Worm (Caenorhabditis elegans) whole organism, young adult: ENCODE results near the gene C28D4.8.

Source experiments
- B0336.3 ChIP-seq: fragments of 200-800 bp; sonication (Bioruptor generic); IDR thresholded peaks from 2 replicates; pipeline ENCODE4 v1.3.6; 2022; ENCODE audit warnings: missing genetic modification characterization, missing compliant biosample characterization
- D2030.7 ChIP-seq: fragments of 200-800 bp; sonication (Bioruptor generic); IDR thresholded peaks from 2 replicates; pipeline ENCODE4 v1.3.6; 2022; ENCODE audit warnings: missing genetic modification reagents, missing genetic modification characterization, missing compliant biosample characterization
- F57C9.4 ChIP-seq: sonication (generic microtip); optimal IDR thresholded peaks from 2 replicates; lab custom pipeline; 2017; ENCODE audit warnings: mild to moderate bottlenecking, missing genetic modification characterization, missing compliant biosample characterization
- K11D2.4 ChIP-seq: fragments of 200-800 bp; sonication (Bioruptor generic); IDR thresholded peaks from 2 replicates; pipeline ENCODE4 v1.3.6; 2022; ENCODE audit warnings: missing genetic modification reagents, missing genetic modification characterization, missing compliant biosample characterization
- K12H6.12 ChIP-seq: fragments of 200-800 bp; sonication (Bioruptor generic); optimal IDR thresholded peaks from 2 replicates; lab custom pipeline; 2018; ENCODE audit warnings: mild to moderate bottlenecking, missing genetic modification characterization, missing compliant biosample characterization
- T07F8.4 ChIP-seq: sonication (generic microtip); optimal IDR thresholded peaks from 2 replicates; lab custom pipeline; 2016; ENCODE audit warnings: mild to moderate bottlenecking, missing genetic modification characterization, moderate library complexity, missing compliant biosample characterization
- Y67H2A.10 ChIP-seq: fragments of 200-800 bp; sonication (Bioruptor generic); conservative IDR thresholded peaks from 2 replicates; pipeline ENCODE4 v1.3.6; 2022; ENCODE audit warnings: missing genetic modification reagents, missing genetic modification characterization, missing compliant biosample characterization
- Y79H2A.3 ChIP-seq: fragments of 200-800 bp; sonication (Bioruptor generic); conservative IDR thresholded peaks from 2 replicates; pipeline ENCODE4 v1.3.6; 2022; ENCODE audit warnings: missing genetic modification reagents, missing genetic modification characterization, missing compliant biosample characterization
- ZK185.1 ChIP-seq: sonication (generic microtip); optimal IDR thresholded peaks from 2 replicates; lab custom pipeline; 2016; ENCODE audit warnings: mild to moderate bottlenecking, missing genetic modification characterization, missing compliant biosample characterization; ENCODE audit not compliant: poor library complexity, severe bottlenecking
- ama-1 ChIP-seq, 3 experiments: fragments of 150-350 bp in 1 of 3; sonication (generic microtip) in 2 of 3; optimal IDR thresholded peaks; 2 replicates each; lab custom pipeline; 2014 to 2018; ENCODE audit warnings: missing biosample characterization in 2 of 3, missing genetic modification characterization in 2 of 3, missing genetic modification reagents in 2 of 3
- attf-5 ChIP-seq: fragments of 200-800 bp; sonication (Bioruptor generic); optimal IDR thresholded peaks from 2 replicates; lab custom pipeline; 2018; ENCODE audit warnings: mild to moderate bottlenecking, missing genetic modification characterization, missing compliant biosample characterization
- ccch-3 ChIP-seq: fragments of 200-800 bp; sonication (Bioruptor generic); optimal IDR thresholded peaks from 2 replicates; lab custom pipeline; 2018; ENCODE audit warnings: mild to moderate bottlenecking, missing genetic modification characterization, missing compliant biosample characterization
- cebp-1 ChIP-seq, 2 experiments: fragments of 200-800 bp in 1 of 2; sonication (Bioruptor generic) in 1 of 2; sonication (generic microtip) in 1 of 2; IDR thresholded peaks in 1 of 2; optimal IDR thresholded peaks in 1 of 2; 2 replicates each; pipeline versions ENCODE4 v1.3.6 to Lab custom; 2017 to 2022; ENCODE audit warnings: missing compliant biosample characterization in 2 of 2, missing genetic modification characterization in 2 of 2, mild to moderate bottlenecking in 1 of 2, missing genetic modification reagents in 1 of 2, moderate library complexity in 1 of 2
- ceh-100 ChIP-seq: fragments of 200-800 bp; sonication (Bioruptor generic); IDR thresholded peaks from 2 replicates; pipeline ENCODE4 v1.3.6; 2022; ENCODE audit warnings: missing genetic modification reagents, missing genetic modification characterization, missing compliant biosample characterization
- ceh-58 ChIP-seq: fragments of 200-800 bp; sonication (Bioruptor generic); IDR thresholded peaks from 2 replicates; pipeline ENCODE4 v1.3.6; 2022; ENCODE audit warnings: missing genetic modification characterization, missing compliant biosample characterization
- dox-1 ChIP-seq: fragments of 200-800 bp; sonication (Bioruptor generic); IDR thresholded peaks from 2 replicates; pipeline ENCODE4 v1.3.6; 2022; ENCODE audit warnings: missing genetic modification reagents, missing genetic modification characterization, missing compliant biosample characterization
- egl-44 ChIP-seq: fragments of 200-800 bp; sonication (Bioruptor generic); IDR thresholded peaks from 2 replicates; pipeline ENCODE4 v1.3.6; 2022; ENCODE audit warnings: missing genetic modification reagents, missing genetic modification characterization, missing compliant biosample characterization
- egrh-3 ChIP-seq: fragments of 200-800 bp; sonication (Bioruptor generic); IDR thresholded peaks from 2 replicates; pipeline ENCODE4 v1.3.6; 2022; ENCODE audit warnings: missing genetic modification reagents, missing genetic modification characterization, missing compliant biosample characterization
- him-1 ChIP-seq: sonication (generic microtip); optimal IDR thresholded peaks from 2 replicates; lab custom pipeline; 2016; ENCODE audit warnings: missing genotype, missing genetic modification reagents, missing genetic modification characterization, missing compliant biosample characterization
- hmg-1.2 ChIP-seq: fragments of 200-800 bp; sonication (Bioruptor generic); IDR thresholded peaks from 2 replicates; pipeline ENCODE4 v1.3.6; 2022; ENCODE audit warnings: missing genetic modification reagents, missing genetic modification characterization, missing compliant biosample characterization
- let-526 ChIP-seq: fragments of 200-800 bp; sonication (Bioruptor generic); IDR thresholded peaks from 2 replicates; pipeline ENCODE4 v1.3.6; 2022; ENCODE audit warnings: missing genetic modification reagents, missing genetic modification characterization, missing compliant biosample characterization
- lin-26 ChIP-seq: fragments of 200-800 bp; sonication (Bioruptor generic); IDR thresholded peaks from 2 replicates; pipeline ENCODE4 v1.3.6; 2022; ENCODE audit warnings: missing genetic modification reagents, missing genetic modification characterization, missing compliant biosample characterization
- lin-35 ChIP-seq, 3 experiments: fragments of 150-350 bp in 2 of 3; sonication (generic microtip) in 1 of 3; optimal IDR thresholded peaks; 2 replicates each; lab custom pipeline; 2014 to 2018; ENCODE audit warnings: missing biosample characterization in 3 of 3, missing genetic modification characterization in 3 of 3, missing genetic modification reagents in 3 of 3
- lsl-1 ChIP-seq: fragments of 200-800 bp; sonication (Bioruptor generic); optimal IDR thresholded peaks from 2 replicates; lab custom pipeline; 2018; ENCODE audit warnings: mild to moderate bottlenecking, missing genetic modification characterization, moderate library complexity, missing compliant biosample characterization
- madf-3 ChIP-seq: fragments of 200-800 bp; sonication (Bioruptor generic); IDR thresholded peaks from 2 replicates; pipeline ENCODE4 v1.3.6; 2022; ENCODE audit warnings: missing genetic modification reagents, missing genetic modification characterization, missing compliant biosample characterization
- madf-8 ChIP-seq: fragments of 200-800 bp; sonication (Bioruptor generic); conservative IDR thresholded peaks from 2 replicates; pipeline ENCODE4 v1.3.6; 2022; ENCODE audit warnings: missing genetic modification reagents, missing genetic modification characterization, missing compliant biosample characterization
- mcd-1 ChIP-seq: fragments of 200-800 bp; sonication (Bioruptor generic); IDR thresholded peaks from 2 replicates; pipeline ENCODE4 v1.3.6; 2022; ENCODE audit warnings: missing genetic modification reagents, missing genetic modification characterization, missing compliant biosample characterization
- mes-4 ChIP-seq: sonication (generic microtip); optimal IDR thresholded peaks from 2 replicates; lab custom pipeline; 2016; ENCODE audit warnings: missing genotype, missing genetic modification characterization, missing compliant biosample characterization
- mxl-1 ChIP-seq: sonication (generic microtip); optimal IDR thresholded peaks from 2 replicates; lab custom pipeline; 2016; ENCODE audit warnings: missing genetic modification characterization, missing compliant biosample characterization
- nfya-2 ChIP-seq: fragments of 200-800 bp; sonication (Bioruptor generic); IDR thresholded peaks from 2 replicates; pipeline ENCODE4 v1.3.6; 2022; ENCODE audit warnings: missing genetic modification reagents, missing genetic modification characterization, missing compliant biosample characterization
- nfyb-1 ChIP-seq: fragments of 200-800 bp; sonication (Bioruptor generic); IDR thresholded peaks from 2 replicates; pipeline ENCODE4 v1.3.6; 2022; ENCODE audit warnings: missing genetic modification reagents, missing genetic modification characterization, missing compliant biosample characterization
- nhr-27 ChIP-seq: fragments of 200-800 bp; sonication (Bioruptor generic); optimal IDR thresholded peaks from 2 replicates; lab custom pipeline; 2018; ENCODE audit warnings: mild to moderate bottlenecking, missing genetic modification characterization, moderate library complexity, missing compliant biosample characterization
- nhr-80 ChIP-seq: sonication (generic microtip); optimal IDR thresholded peaks from 2 replicates; lab custom pipeline; 2016; ENCODE audit warnings: missing genetic modification characterization, missing compliant biosample characterization
- pbrm-1 ChIP-seq: fragments of 200-800 bp; sonication (Bioruptor generic); IDR thresholded peaks from 2 replicates; pipeline ENCODE4 v1.3.6; 2022; ENCODE audit warnings: missing genetic modification reagents, missing genetic modification characterization, missing compliant biosample characterization
- rcor-1 ChIP-seq: fragments of 200-800 bp; sonication (Bioruptor generic); IDR thresholded peaks from 2 replicates; pipeline ENCODE4 v1.3.6; 2022; ENCODE audit warnings: missing genetic modification reagents, missing genetic modification characterization, missing compliant biosample characterization
- sdz-38 ChIP-seq: sonication (generic microtip); optimal IDR thresholded peaks from 2 replicates; lab custom pipeline; 2016; ENCODE audit warnings: missing genotype, missing genetic modification characterization, missing compliant biosample characterization
- snpc-3.4 ChIP-seq: sonication (generic microtip); optimal IDR thresholded peaks from 2 replicates; lab custom pipeline; 2017; ENCODE audit warnings: missing genetic modification characterization, mild to moderate bottlenecking, missing compliant biosample characterization, antibody characterized with exemption, moderate library complexity, missing genotype, missing genetic modification reagents
- snpc-4 ChIP-seq, 5 experiments: fragments of 150-350 bp in 1 of 5; sonication (generic microtip) in 4 of 5; optimal IDR thresholded peaks; 2 replicates each; lab custom pipeline; 2014 to 2018; ENCODE audit warnings: missing genetic modification characterization in 5 of 5, missing biosample characterization in 3 of 5, antibody characterized with exemption in 2 of 5, mild to moderate bottlenecking in 2 of 5, missing compliant biosample characterization in 2 of 5, missing genotype in 2 of 5, moderate library complexity in 2 of 5, missing genetic modification reagents in 1 of 5
- somi-1 ChIP-seq: fragments of 200-800 bp; sonication (Bioruptor generic); optimal IDR thresholded peaks from 2 replicates; lab custom pipeline; 2018; ENCODE audit warnings: mild to moderate bottlenecking, missing genetic modification characterization, missing compliant biosample characterization
- zim-3 ChIP-seq: sonication (generic microtip); optimal IDR thresholded peaks from 2 replicates; lab custom pipeline; 2017; ENCODE audit warnings: mild to moderate bottlenecking, missing genetic modification characterization, moderate library complexity, missing compliant biosample characterization
- ztf-22 ChIP-seq: fragments of 200-800 bp; sonication (Bioruptor generic); optimal IDR thresholded peaks from 2 replicates; lab custom pipeline; 2018; ENCODE audit warnings: mild to moderate bottlenecking, missing genetic modification characterization, moderate library complexity, missing compliant biosample characterization

Gene C28D4.8

ce11 chrIV:9737204-9737790 is 10.9 kb downstream of the C28D4.8 start, which contains the start of gene cka-1:
Gene cka-1 (minus strand): TSS chrIV:9737621.
- no peak for TF ChIP-seq sdz-38 (tag; lab: Kevin White, UChicago)
- no peak for TF ChIP-seq pbrm-1 (GFP tag; lab: Robert Waterston, UW)
- TF ChIP-seq snpc-3.4 (tag; lab: Kevin White, UChicago): no peak
- no peak for TF ChIP-seq mes-4
- no peak for TF ChIP-seq ZK185.1 (tag; lab: Kevin White, UChicago)
- TF ChIP-seq lin-26: no peak
- TF ChIP-seq ccch-3 (GFP tag; lab: Kevin White, UChicago): no peak
- TF ChIP-seq attf-5 (GFP tag; lab: Kevin White, UChicago): peak; percentile 2
- TF ChIP-seq nhr-80 (tag; lab: Kevin White, UChicago): peak; percentile 51
- no peak for TF ChIP-seq Y67H2A.10 (GFP tag; lab: Robert Waterston, UW)
- TF ChIP-seq hmg-1.2 (GFP tag; lab: Robert Waterston, UW): peak; percentile 46; the same call in 1 of the 2 replicates
- TF ChIP-seq him-1 (tag; lab: Kevin White, UChicago): no peak
- no peak for TF ChIP-seq K12H6.12
- no peak for TF ChIP-seq ztf-22 (GFP tag; lab: Kevin White, UChicago)
- no peak for TF ChIP-seq Y79H2A.3 (GFP tag; lab: Robert Waterston, UW)

- TF ChIP-seq ceh-100 (no peak), madf-3 (GFP tag; lab: Robert Waterston, UW) (no peak), K11D2.4 (GFP tag; lab: Robert Waterston, UW) (no peak), nfyb-1 (GFP tag; lab: Robert Waterston, UW) (0 out of 2 replicates have a peak, but pooled peaks have one; percentile 17), ceh-58 (GFP tag; lab: Robert Waterston, UW) (no peak), F57C9.4 (tag; lab: Kevin White, UChicago) (no peak), madf-8 (GFP tag; lab: Robert Waterston, UW) (no peak), rcor-1 (GFP tag; lab: Robert Waterston, UW) (no peak), dox-1 (GFP tag; lab: Robert Waterston, UW) (no peak), egrh-3 (GFP tag; lab: Robert Waterston, UW) (no peak), cebp-1 (GFP tag; IDR thresholded peaks at IDR 0.05; lab: Robert Waterston, UW) (peak; percentile 24; the same call in 1 of the 2 replicates), cebp-1 (tag; optimal IDR thresholded peaks at IDR 0.05; lab: Kevin White, UChicago) (peak; percentile 77), attf-5 (GFP tag; lab: Kevin White, UChicago) (peak; percentile 30), nhr-80 (tag; lab: Kevin White, UChicago) (peak; percentile 49)
Observed at ce11 chrIV:9735750-9736149, 12.5 kb downstream of the C28D4.8 start.

ce11 chrIV:9734861-9735260 is 13.4 kb downstream of the C28D4.8 start:
- TF ChIP-seq hmg-1.2 (GFP tag; lab: Robert Waterston, UW) (peak; percentile 9; the same call in 1 of the 2 replicates), ama-1 (optimal IDR thresholded peaks at IDR 0.05; lab: Kevin White, UChicago) (no peak), ama-1 (GFP tag; optimal IDR thresholded peaks at IDR 0.05; lab: Kevin White, UChicago) (no peak)

ce11 chrIV:9733904-9734303 is 14.3 kb downstream of the C28D4.8 start:
- TF ChIP-seq him-1 (tag; lab: Kevin White, UChicago) (peak; percentile 9), zim-3 (tag; lab: Kevin White, UChicago) (no peak), mcd-1 (GFP tag; lab: Robert Waterston, UW) (0 out of 2 replicates have a peak, but pooled peaks have one; percentile 26), nhr-27 (tag; lab: Kevin White, UChicago) (no peak), lsl-1 (GFP tag; lab: Kevin White, UChicago) (peak; percentile 84), snpc-4 (GFP tag; optimal IDR thresholded peaks at IDR 0.05; lab: Kevin White, UChicago) (no peak), snpc-4 (tag; optimal IDR thresholded peaks at IDR 0.05; lab: Kevin White, UChicago) (peak in 1 of 4 experiments; percentile 7), ceh-100 (peak; percentile 64), B0336.3 (GFP tag; lab: Robert Waterston, UW) (no peak), mxl-1 (tag; lab: Kevin White, UChicago) (no peak), let-526 (GFP tag; lab: Robert Waterston, UW) (no peak), somi-1 (GFP tag; lab: Kevin White, UChicago) (no peak), nfya-2 (GFP tag; lab: Robert Waterston, UW) (no peak), D2030.7 (GFP tag; lab: Robert Waterston, UW) (no peak), egl-44 (GFP tag; lab: Robert Waterston, UW) (no peak), T07F8.4 (no peak), lin-35 (GFP tag; optimal IDR thresholded peaks at IDR 0.05; lab: Kevin White, UChicago) (no peak)
